Worm (Caenorhabditis elegans) whole organism, L1 larva: ENCODE results near the gene T07H8.11.

Experiments used
- F16B12.6 ChIP-seq: fragments of 150-350 bp; optimal IDR thresholded peaks from 2 replicates; lab custom pipeline; 2014; ENCODE audit warnings: missing biosample characterization, missing genetic modification characterization
- aly-2 ChIP-seq: fragments of 150-350 bp; optimal IDR thresholded peaks from 2 replicates; lab custom pipeline; 2014; ENCODE audit warnings: missing biosample characterization, missing genetic modification characterization
- ama-1 ChIP-seq: fragments of 150-350 bp; optimal IDR thresholded peaks from 2 replicates; lab custom pipeline; 2014
- blmp-1 ChIP-seq: fragments of 150-350 bp; optimal IDR thresholded peaks from 2 replicates; lab custom pipeline; 2014; ENCODE audit warnings: missing biosample characterization, missing genetic modification characterization
- dpl-1 ChIP-seq, 3 experiments: fragments of 150-350 bp in 2 of 3; sonication (generic microtip) in 1 of 3; optimal IDR thresholded peaks; 2 replicates each; lab custom pipeline; 2014 to 2017; ENCODE audit warnings: missing biosample characterization in 3 of 3, missing genetic modification characterization in 3 of 3, missing genetic modification reagents in 3 of 3
- efl-1 ChIP-seq, 4 experiments: fragments of 150-350 bp; optimal IDR thresholded peaks in 3 of 4; peaks in 1 of 4; 1 replicate in 1 of 4; 2 replicates in 3 of 4; lab custom pipeline; 2014; ENCODE audit warnings: missing biosample characterization in 2 of 4, missing genetic modification characterization in 2 of 4, missing genetic modification reagents in 2 of 4
- egl-13 ChIP-seq: sonication (generic microtip); optimal IDR thresholded peaks from 2 replicates; lab custom pipeline; 2016; ENCODE audit warnings: missing genotype, missing genetic modification reagents, missing genetic modification characterization, missing compliant biosample characterization
- egl-27 ChIP-seq, 2 experiments: fragments of 150-350 bp in 1 of 2; sonication (generic microtip); optimal IDR thresholded peaks; 3 replicates each; lab custom pipeline; 2017 to 2018; ENCODE audit warnings: missing biosample characterization in 2 of 2, missing genetic modification characterization in 2 of 2, missing genetic modification reagents in 2 of 2
- elt-2 ChIP-seq: sonication (generic microtip); optimal IDR thresholded peaks from 2 replicates; lab custom pipeline; 2016; ENCODE audit warnings: missing genetic modification characterization, mild to moderate bottlenecking, inconsistent platforms, missing compliant biosample characterization, missing genetic modification reagents
- elt-3 ChIP-seq, 6 experiments: fragments of 150-350 bp in 1 of 6; sonication (generic microtip); optimal IDR thresholded peaks; 2 replicates each; lab custom pipeline; 2017 to 2018; ENCODE audit warnings: missing biosample characterization in 6 of 6, missing genetic modification characterization in 6 of 6, inconsistent platforms in 1 of 6
- fkh-8 ChIP-seq: sonication (generic microtip); optimal IDR thresholded peaks from 2 replicates; lab custom pipeline; 2016; ENCODE audit warnings: mild to moderate bottlenecking, missing genetic modification characterization, missing compliant biosample characterization
- hpl-2 ChIP-seq: fragments of 150-350 bp; optimal IDR thresholded peaks from 2 replicates; lab custom pipeline; 2014; ENCODE audit warnings: missing biosample characterization, missing genetic modification reagents, missing genetic modification characterization
- irx-1 ChIP-seq: sonication (generic microtip); optimal IDR thresholded peaks from 2 replicates; lab custom pipeline; 2016; ENCODE audit warnings: missing genetic modification characterization, missing compliant biosample characterization
- isw-1 ChIP-seq: fragments of 200-800 bp; sonication (Bioruptor generic); IDR thresholded peaks from 2 replicates; pipeline ENCODE4 v1.3.6; 2022; ENCODE audit warnings: missing genetic modification characterization, missing compliant biosample characterization
- lin-14 ChIP-seq: fragments of 200-800 bp; sonication (Bioruptor generic); optimal IDR thresholded peaks from 2 replicates; lab custom pipeline; 2018; ENCODE audit warnings: mild to moderate bottlenecking, missing genetic modification characterization, moderate library complexity, missing compliant biosample characterization
- lin-35 ChIP-seq, 2 experiments: fragments of 150-350 bp; optimal IDR thresholded peaks; 2 replicates each; lab custom pipeline; 2014; ENCODE audit warnings: missing biosample characterization in 2 of 2, missing genetic modification characterization in 2 of 2, missing genetic modification reagents in 2 of 2
- lsy-2 ChIP-seq, 2 experiments: fragments of 150-350 bp; optimal IDR thresholded peaks; 2 replicates each; lab custom pipeline; 2014; ENCODE audit warnings: missing biosample characterization in 2 of 2, missing genetic modification characterization in 2 of 2
- mab-9 ChIP-seq: fragments of 200-800 bp; sonication (Bioruptor generic); IDR thresholded peaks from 2 replicates; pipeline ENCODE4 v1.3.6; 2022; ENCODE audit warnings: missing genetic modification reagents, missing genetic modification characterization, missing compliant biosample characterization
- mdl-1 ChIP-seq, 2 experiments: fragments of 150-350 bp; optimal IDR thresholded peaks; 2 replicates each; lab custom pipeline; 2014 to 2017; ENCODE audit warnings: missing biosample characterization in 2 of 2, missing genetic modification characterization in 2 of 2, inconsistent platforms in 1 of 2
- mef-2 ChIP-seq: fragments of 150-350 bp; optimal IDR thresholded peaks from 2 replicates; lab custom pipeline; 2014; ENCODE audit warnings: missing biosample characterization, missing genetic modification characterization
- mep-1 ChIP-seq: fragments of 150-350 bp; optimal IDR thresholded peaks from 2 replicates; lab custom pipeline; 2014; ENCODE audit warnings: missing biosample characterization, missing genetic modification characterization
- nhr-12 ChIP-seq: sonication (generic microtip); optimal IDR thresholded peaks from 2 replicates; lab custom pipeline; 2017; ENCODE audit warnings: missing biosample characterization, missing genetic modification characterization
- nhr-19 ChIP-seq: fragments of 200-800 bp; sonication (Bioruptor generic); conservative IDR thresholded peaks from 2 replicates; pipeline ENCODE4 v1.3.6; 2022; ENCODE audit warnings: missing genetic modification characterization, missing compliant biosample characterization
- nhr-20 ChIP-seq: sonication (generic microtip); optimal IDR thresholded peaks from 2 replicates; lab custom pipeline; 2016; ENCODE audit warnings: mild to moderate bottlenecking, missing genetic modification characterization, missing compliant biosample characterization
- nhr-237 ChIP-seq: fragments of 150-350 bp; optimal IDR thresholded peaks from 2 replicates; lab custom pipeline; 2014; ENCODE audit warnings: missing biosample characterization, missing genetic modification characterization
- nhr-28 ChIP-seq: fragments of 150-350 bp; optimal IDR thresholded peaks from 2 replicates; lab custom pipeline; 2014; ENCODE audit warnings: missing biosample characterization, missing genetic modification characterization
- nhr-71 ChIP-seq: sonication (generic microtip); optimal IDR thresholded peaks from 2 replicates; lab custom pipeline; 2016; ENCODE audit warnings: mild to moderate bottlenecking, missing genetic modification characterization, moderate library complexity, missing compliant biosample characterization
- nhr-85 ChIP-seq: sonication (generic microtip); peaks from one replicate; lab custom pipeline; 2016; ENCODE audit warnings: missing genetic modification characterization, inconsistent platforms, missing compliant biosample characterization
- rnt-1 ChIP-seq: sonication (generic microtip); optimal IDR thresholded peaks from 2 replicates; lab custom pipeline; 2016; ENCODE audit warnings: mild to moderate bottlenecking, missing genetic modification characterization, moderate library complexity, missing compliant biosample characterization
- skn-1 ChIP-seq: fragments of 150-350 bp; optimal IDR thresholded peaks from 2 replicates; lab custom pipeline; 2014; ENCODE audit warnings: missing biosample characterization, missing genetic modification characterization
- snu-23 ChIP-seq: sonication (generic microtip); optimal IDR thresholded peaks from 2 replicates; lab custom pipeline; 2016; ENCODE audit warnings: missing genetic modification characterization, missing compliant biosample characterization
- sox-4 ChIP-seq: sonication (generic microtip); optimal IDR thresholded peaks from 2 replicates; lab custom pipeline; 2016; ENCODE audit warnings: missing genetic modification characterization, missing compliant biosample characterization
- swsn-7 ChIP-seq: sonication (generic microtip); optimal IDR thresholded peaks from 2 replicates; lab custom pipeline; 2016; ENCODE audit warnings: missing genetic modification characterization, missing compliant biosample characterization
- tbx-2 ChIP-seq: sonication (generic microtip); optimal IDR thresholded peaks from 2 replicates; lab custom pipeline; 2016; ENCODE audit warnings: missing genetic modification characterization, missing compliant biosample characterization
- tlp-1 ChIP-seq: fragments of 150-350 bp; optimal IDR thresholded peaks from 2 replicates; lab custom pipeline; 2014; ENCODE audit warnings: missing biosample characterization, missing genetic modification characterization
- unc-98 ChIP-seq: fragments of 200-800 bp; sonication (Bioruptor generic); IDR thresholded peaks from 2 replicates; pipeline ENCODE4 v1.3.6; 2022; ENCODE audit warnings: missing genetic modification characterization, missing compliant biosample characterization
- vab-15 ChIP-seq: sonication (generic microtip); optimal IDR thresholded peaks from 2 replicates; lab custom pipeline; 2017; ENCODE audit warnings: missing genotype, mild to moderate bottlenecking, missing genetic modification characterization, missing compliant biosample characterization
- ztf-11 ChIP-seq, 2 experiments: sonication (generic microtip); optimal IDR thresholded peaks; 2 replicates each; lab custom pipeline; 2016 to 2017; ENCODE audit warnings: missing genetic modification characterization in 2 of 2, missing biosample characterization in 1 of 2, missing compliant biosample characterization in 1 of 2
- ztf-4 ChIP-seq: fragments of 150-350 bp; optimal IDR thresholded peaks from 2 replicates; lab custom pipeline; 2014; ENCODE audit warnings: missing biosample characterization, missing genetic modification characterization

The T07H8.11 gene

ce11 chrV:6951306-6951705 lies at the start of gene T07H8.11:
Gene T07H8.11 (minus strand): TSS chrV:6951406.
- TF ChIP-seq unc-98 (GFP tag; lab: Robert Waterston, UW) (no peak), elt-2 (no peak), tlp-1 (no peak), swsn-7 (tag; lab: Kevin White, UChicago) (no peak), mep-1 (tag; lab: Kevin White, UChicago) (no peak), ztf-11 (tag; optimal IDR thresholded peaks at IDR 0.05; lab: Kevin White, UChicago) (no peak), nhr-12 (tag; lab: Kevin White, UChicago) (no peak), mdl-1 (tag; optimal IDR thresholded peaks at IDR 0.05; lab: Kevin White, UChicago) (no peak), skn-1 (tag; lab: Kevin White, UChicago) (no peak), tbx-2 (tag; lab: Kevin White, UChicago) (no peak), nhr-71 (tag; lab: Kevin White, UChicago) (no peak)

ce11 chrV:7000734-7001133 lies 49.5 kb upstream of the T07H8.11 start:
- TF ChIP-seq elt-2, result peak; percentile 1
- no peak for TF ChIP-seq efl-1 (optimal IDR thresholded peaks at IDR 0.05; lab: Kevin White, UChicago)
- TF ChIP-seq efl-1 (GFP tag; optimal IDR thresholded peaks at IDR 0.05 in 1 of 2; lab: Kevin White, UChicago), result peak in 1 of 2 experiments; percentile 75
- TF ChIP-seq egl-13 (tag; lab: Kevin White, UChicago), result no peak
- no peak for TF ChIP-seq irx-1 (tag; lab: Kevin White, UChicago)

ce11 chrV:6998303-6998884 lies 47.2 kb upstream of the T07H8.11 start, which contains the start of gene nhr-42:
Gene nhr-42 (plus strand): TSS chrV:6998819.
- peak; percentile 17 for TF ChIP-seq nhr-237
- TF ChIP-seq mef-2, result no peak
- peak; percentile 8 for TF ChIP-seq irx-1 (tag; lab: Kevin White, UChicago)
- TF ChIP-seq egl-27 (tag; optimal IDR thresholded peaks at IDR 0.05; lab: Kevin White, UChicago), result no peak
- peak; percentile 68 for TF ChIP-seq nhr-20 (tag; lab: Kevin White, UChicago)
- TF ChIP-seq lin-14, result peak; percentile 68
- TF ChIP-seq mdl-1 (tag; optimal IDR thresholded peaks at IDR 0.05; lab: Kevin White, UChicago), result peak in 1 of 2 experiments; percentile 58
- TF ChIP-seq elt-2, result peak; percentile 55
- peak; percentile 62 for TF ChIP-seq tbx-2 (tag; lab: Kevin White, UChicago)
- TF ChIP-seq hpl-2 (GFP tag; lab: Kevin White, UChicago), result no peak
- no peak for TF ChIP-seq mab-9
- TF ChIP-seq nhr-12 (tag; lab: Kevin White, UChicago), result no peak
- no peak for TF ChIP-seq nhr-28 (tag; lab: Kevin White, UChicago)
- no peak for TF ChIP-seq dpl-1 (GFP tag; optimal IDR thresholded peaks at IDR 0.05; lab: Kevin White, UChicago)
- TF ChIP-seq lin-35 (GFP tag; optimal IDR thresholded peaks at IDR 0.05; lab: Kevin White, UChicago), result peak in 1 of 2 experiments; percentile 18
- no peak for TF ChIP-seq aly-2 (tag; lab: Kevin White, UChicago)
- TF ChIP-seq ama-1 (lab: Kevin White, UChicago), result no peak
- peak; percentile 22 for TF ChIP-seq mep-1 (tag; lab: Kevin White, UChicago)
- peak in 2 of 6 experiments; percentile 4 to 35 for TF ChIP-seq elt-3 (tag; optimal IDR thresholded peaks at IDR 0.05; lab: Kevin White, UChicago)
- peak; percentile 41 for TF ChIP-seq blmp-1 (tag; lab: Kevin White, UChicago)
- peak; percentile 50 for TF ChIP-seq nhr-71 (tag; lab: Kevin White, UChicago)
- TF ChIP-seq isw-1 (GFP tag; lab: Robert Waterston, UW), result no peak
- TF ChIP-seq vab-15 (tag; lab: Kevin White, UChicago), result no peak
- no peak for TF ChIP-seq ztf-4 (tag; lab: Kevin White, UChicago)
- TF ChIP-seq efl-1 (optimal IDR thresholded peaks at IDR 0.05; lab: Kevin White, UChicago), result peak; percentile 2 to 3
- TF ChIP-seq efl-1 (GFP tag; optimal IDR thresholded peaks at IDR 0.05 in 1 of 2; lab: Kevin White, UChicago), result peak; percentile 1 to 77
- TF ChIP-seq lsy-2 (tag; optimal IDR thresholded peaks at IDR 0.05; lab: Kevin White, UChicago), result peak in 1 of 2 experiments; percentile 21
- TF ChIP-seq fkh-8 (tag; lab: Kevin White, UChicago), result no peak
- peak; percentile 17 for TF ChIP-seq swsn-7 (tag; lab: Kevin White, UChicago)
- TF ChIP-seq rnt-1, result no peak
- no peak for TF ChIP-seq egl-13 (tag; lab: Kevin White, UChicago)
- peak; percentile 2 for TF ChIP-seq skn-1 (tag; lab: Kevin White, UChicago)
- no peak for TF ChIP-seq sox-4
- TF ChIP-seq F16B12.6 (tag; lab: Kevin White, UChicago), result no peak
- peak; percentile 29; the same call in 1 of the 2 replicates for TF ChIP-seq nhr-19 (GFP tag; lab: Robert Waterston, UW)
- peak; percentile 84 for TF ChIP-seq nhr-85 (tag; lab: Kevin White, UChicago)
- peak; percentile 50 for TF ChIP-seq snu-23 (GFP tag; lab: Kevin White, UChicago)
